Worm (Caenorhabditis elegans): ENCODE results near the gene daf-31.

- TF ChIP-seq nhr-28 (tag; optimal IDR thresholded peaks at IDR 0.05) (no peak), mdl-1 (tag; optimal IDR thresholded peaks at IDR 0.05) (no peak)
Observed at ce11 chrIV:8289105-8289504, 968 bp upstream of the daf-31 start.

Data from whole organism, L4 larva.